Worm (Caenorhabditis elegans): ENCODE measurements around the gene ugt-22.

ce11 chrIV:13593351-13593750 lies 45.7 kb upstream of the ugt-22 start, which contains the start of gene Y45F10B.3:
- TF ChIP-seq elt-3 (tag; optimal IDR thresholded peaks at IDR 0.05) = no peak
- no peak for TF ChIP-seq R02D3.7 (tag; optimal IDR thresholded peaks at IDR 0.05)
- TF ChIP-seq unc-62 (GFP tag; optimal IDR thresholded peaks at IDR 0.05) = no peak
- TF ChIP-seq unc-55 (GFP tag; optimal IDR thresholded peaks at IDR 0.05) = no peak
- no peak for TF ChIP-seq blmp-1 (tag; optimal IDR thresholded peaks at IDR 0.05; ENCODE audit: insufficient read depth)
- no peak for TF ChIP-seq fos-1 (tag; optimal IDR thresholded peaks at IDR 0.05)
- no peak for TF ChIP-seq nhr-6 (tag; optimal IDR thresholded peaks at IDR 0.05)
- no peak for TF ChIP-seq ztf-11 (tag; optimal IDR thresholded peaks at IDR 0.05)
- TF ChIP-seq ztf-4 (tag; optimal IDR thresholded peaks at IDR 0.05) = no peak
- TF ChIP-seq ZK546.5 (tag; optimal IDR thresholded peaks at IDR 0.05) = no peak
- no peak for TF ChIP-seq ama-1 (optimal IDR thresholded peaks at IDR 0.05)
- no peak for TF ChIP-seq snpc-4 (tag; optimal IDR thresholded peaks at IDR 0.05)

Data from whole organism, L2 larva.